Worm (Caenorhabditis elegans) whole organism, L2 larva: ENCODE data around the gene best-15.

ENCODE experiments used
- C34F6.9 ChIP-seq: fragments of 150-350 bp; optimal IDR thresholded peaks from 2 replicates; lab custom pipeline; 2014; ENCODE audit warnings: missing biosample characterization, missing genetic modification characterization
- alr-1 ChIP-seq: fragments of 150-350 bp; optimal IDR thresholded peaks from 2 replicates; lab custom pipeline; 2014; ENCODE audit warnings: missing biosample characterization, missing genetic modification characterization
- aly-2 ChIP-seq: fragments of 150-350 bp; optimal IDR thresholded peaks from 2 replicates; lab custom pipeline; 2014; ENCODE audit warnings: missing biosample characterization, missing genetic modification characterization
- ama-1 ChIP-seq: fragments of 150-350 bp; optimal IDR thresholded peaks from 2 replicates; lab custom pipeline; 2018; ENCODE audit warnings: inconsistent platforms
- blmp-1 ChIP-seq: sonication (generic microtip); optimal IDR thresholded peaks from 2 replicates; lab custom pipeline; 2017; ENCODE audit warnings: missing genetic modification characterization, mild to moderate bottlenecking, missing compliant biosample characterization, antibody characterized with exemption, moderate library complexity; ENCODE audit not compliant: insufficient read depth
- ceh-16 ChIP-seq: fragments of 150-350 bp; optimal IDR thresholded peaks from 2 replicates; lab custom pipeline; 2014; ENCODE audit warnings: missing biosample characterization, missing genetic modification characterization
- ceh-82 ChIP-seq: fragments of 150-350 bp; optimal IDR thresholded peaks from 2 replicates; lab custom pipeline; 2014; ENCODE audit warnings: missing biosample characterization, missing genetic modification characterization
- crh-2 ChIP-seq: sonication (generic microtip); optimal IDR thresholded peaks from 2 replicates; lab custom pipeline; 2017; ENCODE audit warnings: missing biosample characterization, missing genetic modification characterization
- dmd-4 ChIP-seq: sonication (generic microtip); optimal IDR thresholded peaks from 2 replicates; lab custom pipeline; 2017; ENCODE audit warnings: missing biosample characterization, missing genetic modification characterization
- elt-1 ChIP-seq: fragments of 150-350 bp; optimal IDR thresholded peaks from 2 replicates; lab custom pipeline; 2014; ENCODE audit warnings: missing biosample characterization, missing genetic modification characterization
- elt-3 ChIP-seq: sonication (generic microtip); optimal IDR thresholded peaks from 2 replicates; lab custom pipeline; 2017; ENCODE audit warnings: missing biosample characterization, missing genetic modification characterization
- fos-1 ChIP-seq: fragments of 150-350 bp; optimal IDR thresholded peaks from 2 replicates; lab custom pipeline; 2014; ENCODE audit warnings: missing biosample characterization, missing genetic modification characterization
- lin-11 ChIP-seq: fragments of 150-350 bp; sonication (generic microtip); optimal IDR thresholded peaks from 2 replicates; lab custom pipeline; 2014; ENCODE audit warnings: missing biosample characterization, missing genetic modification characterization, inconsistent platforms, mixed read lengths
- lin-39 ChIP-seq: fragments of 150-350 bp; optimal IDR thresholded peaks from 2 replicates; lab custom pipeline; 2014; ENCODE audit warnings: missing biosample characterization, missing genetic modification reagents, missing genetic modification characterization
- lsy-2 ChIP-seq, 2 experiments: fragments of 150-350 bp in 1 of 2; sonication (generic microtip) in 1 of 2; optimal IDR thresholded peaks; 2 replicates each; lab custom pipeline; 2014 to 2017; ENCODE audit warnings: missing biosample characterization in 2 of 2, missing genetic modification characterization in 2 of 2
- mab-5 ChIP-seq: fragments of 150-350 bp; optimal IDR thresholded peaks from 2 replicates; lab custom pipeline; 2014; ENCODE audit warnings: missing biosample characterization, missing genetic modification characterization
- mbf-1 ChIP-seq: sonication (generic microtip); optimal IDR thresholded peaks from 2 replicates; lab custom pipeline; 2017; ENCODE audit warnings: missing biosample characterization, missing genetic modification characterization
- mdl-1 ChIP-seq, 2 experiments: fragments of 150-350 bp in 1 of 2; sonication (generic microtip) in 1 of 2; optimal IDR thresholded peaks; 2 replicates each; lab custom pipeline; 2017; ENCODE audit warnings: missing biosample characterization in 2 of 2, missing genetic modification characterization in 2 of 2
- nhr-10 ChIP-seq: sonication (generic microtip); optimal IDR thresholded peaks from 2 replicates; lab custom pipeline; 2017; ENCODE audit warnings: missing biosample characterization, missing genetic modification characterization
- nhr-11 ChIP-seq: fragments of 150-350 bp; optimal IDR thresholded peaks from 2 replicates; lab custom pipeline; 2014; ENCODE audit warnings: missing biosample characterization, missing genetic modification characterization
- nhr-12 ChIP-seq: fragments of 150-350 bp; optimal IDR thresholded peaks from 2 replicates; lab custom pipeline; 2014; ENCODE audit warnings: missing biosample characterization, missing genetic modification characterization
- nhr-129 ChIP-seq: fragments of 150-350 bp; optimal IDR thresholded peaks from 2 replicates; lab custom pipeline; 2014; ENCODE audit warnings: missing biosample characterization, missing genetic modification characterization
- nhr-23 ChIP-seq: fragments of 150-350 bp; optimal IDR thresholded peaks from 2 replicates; lab custom pipeline; 2014; ENCODE audit warnings: missing biosample characterization, missing genetic modification reagents, missing genetic modification characterization
- nhr-237 ChIP-seq: fragments of 150-350 bp; optimal IDR thresholded peaks from 2 replicates; lab custom pipeline; 2014; ENCODE audit warnings: missing biosample characterization, missing genetic modification characterization
- nhr-25 ChIP-seq: fragments of 150-350 bp; sonication (generic microtip); optimal IDR thresholded peaks from 3 replicates; lab custom pipeline; 2014; ENCODE audit warnings: missing biosample characterization, missing genetic modification characterization
- nhr-6 ChIP-seq: fragments of 150-350 bp; optimal IDR thresholded peaks from 2 replicates; lab custom pipeline; 2014; ENCODE audit warnings: missing biosample characterization, missing genetic modification characterization
- nhr-77 ChIP-seq: fragments of 150-350 bp; optimal IDR thresholded peaks from 2 replicates; lab custom pipeline; 2014; ENCODE audit warnings: missing biosample characterization, missing genetic modification characterization
- peb-1 ChIP-seq: fragments of 150-350 bp; optimal IDR thresholded peaks from 2 replicates; lab custom pipeline; 2014; ENCODE audit warnings: missing biosample characterization, missing genetic modification characterization
- sem-4 ChIP-seq: fragments of 150-350 bp; optimal IDR thresholded peaks from 2 replicates; lab custom pipeline; 2014; ENCODE audit warnings: missing biosample characterization, missing genetic modification reagents, missing genetic modification characterization
- skn-1 ChIP-seq: sonication (generic microtip); optimal IDR thresholded peaks from 2 replicates; lab custom pipeline; 2017; ENCODE audit warnings: missing biosample characterization, missing genetic modification characterization
- sma-9 ChIP-seq, 2 experiments: fragments of 150-350 bp in 1 of 2; sonication (generic microtip) in 1 of 2; optimal IDR thresholded peaks; 2 replicates each; lab custom pipeline; 2014 to 2016; ENCODE audit warnings: missing genetic modification characterization in 2 of 2, mild to moderate bottlenecking in 1 of 2, missing biosample characterization in 1 of 2, missing compliant biosample characterization in 1 of 2, missing genetic modification reagents in 1 of 2, moderate library complexity in 1 of 2
- unc-55 ChIP-seq: fragments of 150-350 bp; sonication (generic microtip); optimal IDR thresholded peaks from 3 replicates; lab custom pipeline; 2014; ENCODE audit warnings: missing biosample characterization, missing genetic modification reagents, missing genetic modification characterization
- zag-1 ChIP-seq: fragments of 150-350 bp; optimal IDR thresholded peaks from 2 replicates; lab custom pipeline; 2014; ENCODE audit warnings: missing biosample characterization, missing genetic modification characterization
- ztf-1 ChIP-seq: fragments of 200-800 bp; sonication (Bioruptor generic); conservative IDR thresholded peaks from 2 replicates; pipeline ENCODE4 v1.3.6; 2022; ENCODE audit warnings: missing genetic modification characterization, missing compliant biosample characterization
- ztf-11 ChIP-seq: sonication (generic microtip); optimal IDR thresholded peaks from 2 replicates; lab custom pipeline; 2017; ENCODE audit warnings: missing biosample characterization, missing genetic modification characterization
- ztf-4 ChIP-seq: fragments of 150-350 bp; optimal IDR thresholded peaks from 2 replicates; lab custom pipeline; 2014; ENCODE audit warnings: missing biosample characterization, missing genetic modification characterization

Gene best-15

ce11 chrIV:10855946-10856345 is 23.9 kb upstream of the best-15 start:
- no peak for TF ChIP-seq lin-11 (tag; lab: Kevin White, UChicago)
- TF ChIP-seq, all 48 proteins: peak for 0

ce11 chrIV:10855049-10855448 is 23.0 kb upstream of the best-15 start, which contains the start of gene T11G6.3:
TSS of gene T11G6.3 (minus strand) at chrIV:10855237.
- no peak for TF ChIP-seq mbf-1
- TF ChIP-seq mab-5 = no peak
- no peak for TF ChIP-seq alr-1 (tag; lab: Kevin White, UChicago)
- TF ChIP-seq nhr-10 (tag; lab: Kevin White, UChicago) = no peak
- TF ChIP-seq nhr-25 (tag; lab: Kevin White, UChicago) = peak; percentile 25
- TF ChIP-seq elt-1 (tag; lab: Kevin White, UChicago) = no peak
- TF ChIP-seq ama-1 (lab: Kevin White, UChicago) = no peak
- no peak for TF ChIP-seq mdl-1 (tag; optimal IDR thresholded peaks at IDR 0.05; lab: Kevin White, UChicago)
- TF ChIP-seq, all 48 proteins: peak for 1

ce11 chrIV:10854042-10854441 is 22.0 kb upstream of the best-15 start:
- TF ChIP-seq ceh-82 (tag; lab: Kevin White, UChicago) = no peak
- TF ChIP-seq ztf-11 (tag; lab: Kevin White, UChicago) = no peak
- no peak for TF ChIP-seq nhr-25 (tag; lab: Kevin White, UChicago)
- TF ChIP-seq nhr-6 (tag; lab: Kevin White, UChicago) = no peak
- TF ChIP-seq sem-4 (tag; lab: Kevin White, UChicago) = no peak
- TF ChIP-seq lin-39 (tag; lab: Kevin White, UChicago) = no peak
- no peak for TF ChIP-seq elt-3 (tag; lab: Kevin White, UChicago)
- TF ChIP-seq nhr-129 (tag; lab: Kevin White, UChicago) = no peak
- no peak for TF ChIP-seq sma-9 (GFP tag; optimal IDR thresholded peaks at IDR 0.05; lab: Kevin White, UChicago)
- TF ChIP-seq sma-9 (tag; optimal IDR thresholded peaks at IDR 0.05; lab: Kevin White, UChicago) = no peak
- TF ChIP-seq nhr-11 (tag; lab: Kevin White, UChicago) = no peak
- TF ChIP-seq ama-1 (lab: Kevin White, UChicago) = no peak
- TF ChIP-seq nhr-12 (tag; lab: Kevin White, UChicago) = no peak

ce11 chrIV:10852403-10852802 is 20.4 kb upstream of the best-15 start:
- peak; percentile 29 for TF ChIP-seq crh-2 (tag; lab: Kevin White, UChicago)
- TF ChIP-seq ztf-1 (GFP tag; lab: Robert Waterston, UW) = no peak
- peak; percentile 2 for TF ChIP-seq nhr-129 (tag; lab: Kevin White, UChicago)
- TF ChIP-seq skn-1 (tag; lab: Kevin White, UChicago) = no peak
- peak; percentile 54 for TF ChIP-seq unc-55 (GFP tag; lab: Kevin White, UChicago)
- no peak for TF ChIP-seq aly-2 (tag; lab: Kevin White, UChicago)
- TF ChIP-seq nhr-23 (tag; lab: Kevin White, UChicago) = no peak
- TF ChIP-seq ceh-82 (tag; lab: Kevin White, UChicago) = no peak
- peak; percentile 23 for TF ChIP-seq fos-1 (tag; lab: Kevin White, UChicago)
- peak; percentile 56 for TF ChIP-seq blmp-1 (tag; lab: Kevin White, UChicago)
- peak in 1 of 2 experiments; percentile 45 for TF ChIP-seq lsy-2 (tag; optimal IDR thresholded peaks at IDR 0.05; lab: Kevin White, UChicago)
- peak; percentile 46 for TF ChIP-seq C34F6.9 (tag; lab: Kevin White, UChicago)
- TF ChIP-seq, all 48 proteins: peak for 7

ce11 chrIV:10851833-10852232 is 19.8 kb upstream of the best-15 start, which contains the start of gene T11G6.4:
TSS of gene T11G6.4 (minus strand) at chrIV:10851933.
- TF ChIP-seq ztf-4 (tag; lab: Kevin White, UChicago) = no peak
- no peak for TF ChIP-seq sem-4 (tag; lab: Kevin White, UChicago)
- TF ChIP-seq dmd-4 (tag; lab: Kevin White, UChicago) = no peak
- no peak for TF ChIP-seq nhr-6 (tag; lab: Kevin White, UChicago)
- TF ChIP-seq elt-1 (tag; lab: Kevin White, UChicago) = no peak
- no peak for TF ChIP-seq sma-9 (GFP tag; optimal IDR thresholded peaks at IDR 0.05; lab: Kevin White, UChicago)
- TF ChIP-seq sma-9 (tag; optimal IDR thresholded peaks at IDR 0.05; lab: Kevin White, UChicago) = no peak
- TF ChIP-seq ztf-1 (GFP tag; lab: Robert Waterston, UW) = no peak
- no peak for TF ChIP-seq ztf-11 (tag; lab: Kevin White, UChicago)
- no peak for TF ChIP-seq nhr-237 (tag; lab: Kevin White, UChicago)
- no peak for TF ChIP-seq elt-3 (tag; lab: Kevin White, UChicago)
- TF ChIP-seq lin-39 (tag; lab: Kevin White, UChicago) = no peak
- no peak for TF ChIP-seq C34F6.9 (tag; lab: Kevin White, UChicago)
- TF ChIP-seq fos-1 (tag; lab: Kevin White, UChicago) = no peak
- no peak for TF ChIP-seq zag-1 (tag; lab: Kevin White, UChicago)
- no peak for TF ChIP-seq crh-2 (tag; lab: Kevin White, UChicago)
- TF ChIP-seq ceh-16 (tag; lab: Kevin White, UChicago) = no peak
- no peak for TF ChIP-seq peb-1 (tag; lab: Kevin White, UChicago)
- TF ChIP-seq nhr-77 (tag; lab: Kevin White, UChicago) = no peak
- no peak for TF ChIP-seq blmp-1 (tag; lab: Kevin White, UChicago)
- TF ChIP-seq mdl-1 (tag; optimal IDR thresholded peaks at IDR 0.05; lab: Kevin White, UChicago) = no peak
